Worm (Caenorhabditis elegans) whole organism, L2 larva: ENCODE data around the gene M162.7.

Experiments used
- F13H6.1 ChIP-seq: sonication (generic microtip); optimal IDR thresholded peaks from 2 replicates; lab custom pipeline; 2016; ENCODE audit warnings: missing genetic modification characterization, missing compliant biosample characterization
- R02D3.7 ChIP-seq: fragments of 150-350 bp; optimal IDR thresholded peaks from 2 replicates; lab custom pipeline; 2014; ENCODE audit warnings: missing biosample characterization, missing genetic modification characterization
- Y55F3AM.14 ChIP-seq: fragments of 200-800 bp; sonication (Bioruptor generic); optimal IDR thresholded peaks from 2 replicates; lab custom pipeline; 2018; ENCODE audit warnings: mild to moderate bottlenecking, missing genetic modification characterization, missing compliant biosample characterization
- alr-1 ChIP-seq: fragments of 150-350 bp; optimal IDR thresholded peaks from 2 replicates; lab custom pipeline; 2014; ENCODE audit warnings: missing biosample characterization, missing genetic modification characterization
- aly-2 ChIP-seq: fragments of 150-350 bp; optimal IDR thresholded peaks from 2 replicates; lab custom pipeline; 2014; ENCODE audit warnings: missing biosample characterization, missing genetic modification characterization
- ama-1 ChIP-seq: fragments of 150-350 bp; optimal IDR thresholded peaks from 2 replicates; lab custom pipeline; 2018; ENCODE audit warnings: inconsistent platforms
- ceh-82 ChIP-seq: fragments of 150-350 bp; optimal IDR thresholded peaks from 2 replicates; lab custom pipeline; 2014; ENCODE audit warnings: missing biosample characterization, missing genetic modification characterization
- crh-2 ChIP-seq: sonication (generic microtip); optimal IDR thresholded peaks from 2 replicates; lab custom pipeline; 2017; ENCODE audit warnings: missing biosample characterization, missing genetic modification characterization
- dmd-4 ChIP-seq: sonication (generic microtip); optimal IDR thresholded peaks from 2 replicates; lab custom pipeline; 2017; ENCODE audit warnings: missing biosample characterization, missing genetic modification characterization
- elt-1 ChIP-seq: fragments of 150-350 bp; optimal IDR thresholded peaks from 2 replicates; lab custom pipeline; 2014; ENCODE audit warnings: missing biosample characterization, missing genetic modification characterization
- elt-3 ChIP-seq: sonication (generic microtip); optimal IDR thresholded peaks from 2 replicates; lab custom pipeline; 2017; ENCODE audit warnings: missing biosample characterization, missing genetic modification characterization
- lin-13 ChIP-seq: fragments of 150-350 bp; optimal IDR thresholded peaks from 2 replicates; lab custom pipeline; 2014; ENCODE audit warnings: missing biosample characterization, missing genetic modification reagents, missing genetic modification characterization
- lin-39 ChIP-seq: fragments of 150-350 bp; optimal IDR thresholded peaks from 2 replicates; lab custom pipeline; 2014; ENCODE audit warnings: missing biosample characterization, missing genetic modification reagents, missing genetic modification characterization
- lsy-2 ChIP-seq, 2 experiments: fragments of 150-350 bp in 1 of 2; sonication (generic microtip) in 1 of 2; optimal IDR thresholded peaks; 2 replicates each; lab custom pipeline; 2014 to 2017; ENCODE audit warnings: missing biosample characterization in 2 of 2, missing genetic modification characterization in 2 of 2
- mab-5 ChIP-seq: fragments of 150-350 bp; optimal IDR thresholded peaks from 2 replicates; lab custom pipeline; 2014; ENCODE audit warnings: missing biosample characterization, missing genetic modification characterization
- mbf-1 ChIP-seq: sonication (generic microtip); optimal IDR thresholded peaks from 2 replicates; lab custom pipeline; 2017; ENCODE audit warnings: missing biosample characterization, missing genetic modification characterization
- mdl-1 ChIP-seq, 2 experiments: fragments of 150-350 bp in 1 of 2; sonication (generic microtip) in 1 of 2; optimal IDR thresholded peaks; 2 replicates each; lab custom pipeline; 2017; ENCODE audit warnings: missing biosample characterization in 2 of 2, missing genetic modification characterization in 2 of 2
- nhr-10 ChIP-seq: sonication (generic microtip); optimal IDR thresholded peaks from 2 replicates; lab custom pipeline; 2017; ENCODE audit warnings: missing biosample characterization, missing genetic modification characterization
- nhr-11 ChIP-seq: fragments of 150-350 bp; optimal IDR thresholded peaks from 2 replicates; lab custom pipeline; 2014; ENCODE audit warnings: missing biosample characterization, missing genetic modification characterization
- nhr-12 ChIP-seq: fragments of 150-350 bp; optimal IDR thresholded peaks from 2 replicates; lab custom pipeline; 2014; ENCODE audit warnings: missing biosample characterization, missing genetic modification characterization
- nhr-129 ChIP-seq: fragments of 150-350 bp; optimal IDR thresholded peaks from 2 replicates; lab custom pipeline; 2014; ENCODE audit warnings: missing biosample characterization, missing genetic modification characterization
- nhr-21 ChIP-seq: fragments of 150-350 bp; optimal IDR thresholded peaks from 2 replicates; lab custom pipeline; 2014; ENCODE audit warnings: missing biosample characterization, missing genetic modification characterization
- nhr-23 ChIP-seq: fragments of 150-350 bp; optimal IDR thresholded peaks from 2 replicates; lab custom pipeline; 2014; ENCODE audit warnings: missing biosample characterization, missing genetic modification reagents, missing genetic modification characterization
- nhr-237 ChIP-seq: fragments of 150-350 bp; optimal IDR thresholded peaks from 2 replicates; lab custom pipeline; 2014; ENCODE audit warnings: missing biosample characterization, missing genetic modification characterization
- nhr-25 ChIP-seq: fragments of 150-350 bp; sonication (generic microtip); optimal IDR thresholded peaks from 3 replicates; lab custom pipeline; 2014; ENCODE audit warnings: missing biosample characterization, missing genetic modification characterization
- nhr-6 ChIP-seq: fragments of 150-350 bp; optimal IDR thresholded peaks from 2 replicates; lab custom pipeline; 2014; ENCODE audit warnings: missing biosample characterization, missing genetic modification characterization
- nhr-77 ChIP-seq: fragments of 150-350 bp; optimal IDR thresholded peaks from 2 replicates; lab custom pipeline; 2014; ENCODE audit warnings: missing biosample characterization, missing genetic modification characterization
- sem-4 ChIP-seq: fragments of 150-350 bp; optimal IDR thresholded peaks from 2 replicates; lab custom pipeline; 2014; ENCODE audit warnings: missing biosample characterization, missing genetic modification reagents, missing genetic modification characterization
- skn-1 ChIP-seq: sonication (generic microtip); optimal IDR thresholded peaks from 2 replicates; lab custom pipeline; 2017; ENCODE audit warnings: missing biosample characterization, missing genetic modification characterization
- unc-39 ChIP-seq: fragments of 150-350 bp; optimal IDR thresholded peaks from 2 replicates; lab custom pipeline; 2014; ENCODE audit warnings: missing biosample characterization, missing genetic modification characterization
- unc-55 ChIP-seq: fragments of 150-350 bp; sonication (generic microtip); optimal IDR thresholded peaks from 3 replicates; lab custom pipeline; 2014; ENCODE audit warnings: missing biosample characterization, missing genetic modification reagents, missing genetic modification characterization
- unc-62 ChIP-seq: fragments of 150-350 bp; optimal IDR thresholded peaks from 2 replicates; lab custom pipeline; 2014; ENCODE audit warnings: missing biosample characterization, missing genetic modification reagents, missing genetic modification characterization
- zag-1 ChIP-seq: fragments of 150-350 bp; optimal IDR thresholded peaks from 2 replicates; lab custom pipeline; 2014; ENCODE audit warnings: missing biosample characterization, missing genetic modification characterization
- ztf-1 ChIP-seq: fragments of 200-800 bp; sonication (Bioruptor generic); conservative IDR thresholded peaks from 2 replicates; pipeline ENCODE4 v1.3.6; 2022; ENCODE audit warnings: missing genetic modification characterization, missing compliant biosample characterization
- ztf-11 ChIP-seq: sonication (generic microtip); optimal IDR thresholded peaks from 2 replicates; lab custom pipeline; 2017; ENCODE audit warnings: missing biosample characterization, missing genetic modification characterization

M162.7 gene

ce11 chrV:19783829-19784228, 11.0 kb downstream of the M162.7 start, which contains the start of gene srt-45:
Gene srt-45 (plus strand): TSS chrV:19784129.
- TF ChIP-seq ceh-82 (tag; lab: Kevin White, UChicago) (no peak), skn-1 (tag; lab: Kevin White, UChicago) (no peak), lin-39 (no peak), nhr-6 (tag; lab: Kevin White, UChicago) (no peak), sem-4 (tag; lab: Kevin White, UChicago) (no peak), aly-2 (tag; lab: Kevin White, UChicago) (no peak), nhr-10 (tag; lab: Kevin White, UChicago) (no peak), unc-62 (GFP tag; lab: Kevin White, UChicago) (no peak), elt-3 (tag; lab: Kevin White, UChicago) (no peak), nhr-129 (tag; lab: Kevin White, UChicago) (no peak), nhr-23 (tag; lab: Kevin White, UChicago) (no peak), unc-39 (tag; lab: Kevin White, UChicago) (no peak), lsy-2 (tag; optimal IDR thresholded peaks at IDR 0.05; lab: Kevin White, UChicago) (no peak), mdl-1 (tag; optimal IDR thresholded peaks at IDR 0.05; lab: Kevin White, UChicago) (no peak), nhr-77 (tag; lab: Kevin White, UChicago) (no peak), unc-55 (GFP tag; lab: Kevin White, UChicago) (no peak), elt-1 (no peak), ztf-11 (tag; lab: Kevin White, UChicago) (no peak), ama-1 (no peak)

DNA sequence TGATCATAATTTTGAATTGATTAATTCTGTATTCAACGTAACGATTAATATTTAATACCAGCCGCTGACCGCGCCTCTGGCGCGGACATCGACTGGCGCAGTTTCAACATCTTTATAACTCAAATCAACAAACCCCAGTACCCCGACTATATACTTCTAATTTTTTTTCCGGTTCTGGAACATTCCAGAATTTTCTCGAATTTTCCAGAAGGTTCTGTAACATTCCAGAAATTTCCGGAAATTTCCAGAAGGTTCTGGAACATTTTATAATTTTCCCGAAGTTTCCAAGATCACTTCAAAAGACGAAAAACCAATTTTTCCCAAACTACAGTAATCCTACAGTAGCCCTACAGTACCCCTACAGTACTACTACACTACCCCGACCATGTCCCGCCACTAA, 15.6 kb downstream of the M162.7 start:
- TF ChIP-seq lin-13 (GFP tag; lab: Kevin White, UChicago) (no peak), nhr-237 (tag; lab: Kevin White, UChicago) (no peak), mbf-1 (tag; lab: Kevin White, UChicago) (no peak), skn-1 (tag; lab: Kevin White, UChicago) (no peak), nhr-6 (tag; lab: Kevin White, UChicago) (no peak), lin-39 (no peak), R02D3.7 (no peak), nhr-129 (tag; lab: Kevin White, UChicago) (no peak), zag-1 (tag; lab: Kevin White, UChicago) (no peak), ama-1 (no peak), ceh-82 (tag; lab: Kevin White, UChicago) (no peak), F13H6.1 (no peak), nhr-23 (tag; lab: Kevin White, UChicago) (no peak), dmd-4 (tag; lab: Kevin White, UChicago) (no peak), elt-3 (tag; lab: Kevin White, UChicago) (no peak), unc-39 (tag; lab: Kevin White, UChicago) (no peak), aly-2 (tag; lab: Kevin White, UChicago) (no peak), ztf-11 (tag; lab: Kevin White, UChicago) (no peak), crh-2 (tag; lab: Kevin White, UChicago) (no peak), ztf-1 (GFP tag; lab: Robert Waterston, UW) (no peak)

ce11 chrV:19778608-19779007, 16.2 kb downstream of the M162.7 start, which contains the start of gene fbxa-194:
Gene fbxa-194 (minus strand): TSS chrV:19778708.
- no peak for TF ChIP-seq mdl-1 (tag; optimal IDR thresholded peaks at IDR 0.05; lab: Kevin White, UChicago)
- no peak for TF ChIP-seq zag-1 (tag; lab: Kevin White, UChicago)
- TF ChIP-seq lin-39 = no peak
- no peak for TF ChIP-seq nhr-23 (tag; lab: Kevin White, UChicago)
- no peak for TF ChIP-seq mbf-1 (tag; lab: Kevin White, UChicago)
- TF ChIP-seq mab-5 = no peak
- no peak for TF ChIP-seq lin-13 (GFP tag; lab: Kevin White, UChicago)
- no peak for TF ChIP-seq nhr-12
- TF ChIP-seq unc-55 (GFP tag; lab: Kevin White, UChicago) = no peak
- TF ChIP-seq nhr-21 (tag; lab: Kevin White, UChicago) = no peak
- TF ChIP-seq dmd-4 (tag; lab: Kevin White, UChicago) = no peak
- no peak for TF ChIP-seq elt-1
- no peak for TF ChIP-seq sem-4 (tag; lab: Kevin White, UChicago)
- no peak for TF ChIP-seq ztf-11 (tag; lab: Kevin White, UChicago)
- TF ChIP-seq nhr-237 (tag; lab: Kevin White, UChicago) = no peak
- TF ChIP-seq nhr-25 (tag; lab: Kevin White, UChicago) = no peak
- no peak for TF ChIP-seq alr-1
- TF ChIP-seq nhr-11 (tag; lab: Kevin White, UChicago) = no peak

DNA sequence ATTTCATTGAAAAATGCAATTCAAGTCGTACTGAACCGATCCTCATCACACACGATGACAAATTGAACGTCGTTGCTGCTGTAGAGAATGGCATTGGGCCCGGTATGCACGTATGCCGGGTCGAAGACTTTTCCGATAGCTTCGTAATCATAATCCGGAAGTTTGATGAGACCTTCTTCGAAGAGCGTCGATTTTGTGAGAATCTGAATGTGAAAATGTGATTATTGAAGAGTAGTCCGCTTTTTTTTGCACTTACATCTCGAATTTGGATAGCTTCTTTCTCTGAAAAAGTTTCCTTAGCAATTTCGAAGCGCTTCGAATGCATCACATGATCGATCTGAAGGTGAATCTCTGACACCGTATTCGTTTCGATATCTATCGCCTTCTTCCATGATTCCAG, 17.6 kb downstream of the M162.7 start, which contains the start of gene fbxa-118:
fbxa-118 (minus strand) TSS at position 101 of the 400 bp plus-strand sequence.
- TF ChIP-seq Y55F3AM.14 (no peak), nhr-25 (tag; lab: Kevin White, UChicago) (no peak)
